Worm (Caenorhabditis elegans): ENCODE data around the gene Y75B8A.10.
A peak's percentile ranks its signal among the peaks of the same experiment; 100 is the strongest.

Y75B8A.10 gene

ce11 chrIII:12157576-12157975 lies 25.2 kb downstream of the Y75B8A.10 start:
- TF ChIP-seq nfyb-1 (GFP tag; IDR thresholded peaks at IDR 0.05) (0 out of 2 replicates have a peak, but pooled peaks have one; percentile 51), die-1 (tag; optimal IDR thresholded peaks at IDR 0.05) (no peak), C17E4.6 (GFP tag; IDR thresholded peaks at IDR 0.05) (no peak)

ce11 chrIII:12156582-12156981 lies 26.2 kb downstream of the Y75B8A.10 start:
- TF ChIP-seq hmg-20 (GFP tag; IDR thresholded peaks at IDR 0.05) (no peak), ceh-40 (GFP tag; IDR thresholded peaks at IDR 0.05) (no peak), hrde-1 (tag; optimal IDR thresholded peaks at IDR 0.05; ENCODE audit: borderline replicate concordance) (no peak), chd-7 (tag; optimal IDR thresholded peaks at IDR 0.05) (no peak), athp-1 (tag; optimal IDR thresholded peaks at IDR 0.05) (no peak), T07F8.4 (tag; optimal IDR thresholded peaks at IDR 0.05) (no peak), dox-1 (GFP tag; IDR thresholded peaks at IDR 0.05) (no peak), ztf-3 (GFP tag; optimal IDR thresholded peaks at IDR 0.05) (no peak), snpc-1.3 (tag; optimal IDR thresholded peaks at IDR 0.05; ENCODE audit: insufficient read depth) (no peak), bed-1 (GFP tag; IDR thresholded peaks at IDR 0.05) (no peak), hmg-1.2 (GFP tag; IDR thresholded peaks at IDR 0.05) (no peak), hsf-1 (GFP tag; IDR thresholded peaks at IDR 0.05) (no peak), die-1 (tag; optimal IDR thresholded peaks at IDR 0.05) (no peak), F22D6.2 (tag; optimal IDR thresholded peaks at IDR 0.05) (no peak), ztf-6 (GFP tag; IDR thresholded peaks at IDR 0.05) (no peak), hlh-26 (GFP tag; conservative IDR thresholded peaks at IDR 0.05) (no peak), xnd-1 (tag; optimal IDR thresholded peaks at IDR 0.05) (no peak)

ce11 chrIII:12155759-12156158 lies 27.1 kb downstream of the Y75B8A.10 start:
- TF ChIP-seq madf-6 (GFP tag; IDR thresholded peaks at IDR 0.05) = no peak
- peak; percentile 82 for TF ChIP-seq nfyb-1 (GFP tag; IDR thresholded peaks at IDR 0.05)

ce11 chrIII:12153514-12153913 lies 29.3 kb downstream of the Y75B8A.10 start:
- no peak for TF ChIP-seq madf-3 (GFP tag; IDR thresholded peaks at IDR 0.05)
- 0 out of 2 replicates have a peak, but pooled peaks have one; percentile 16 for TF ChIP-seq nfyb-1 (GFP tag; IDR thresholded peaks at IDR 0.05)

- TF ChIP-seq nfyb-1 (GFP tag; IDR thresholded peaks at IDR 0.05) = no peak
- no peak for TF ChIP-seq snpc-1.3 (tag; optimal IDR thresholded peaks at IDR 0.05; ENCODE audit: insufficient read depth)
- 0 out of 2 replicates have a peak, but pooled peaks have one; percentile 3 for TF ChIP-seq hmg-1.2 (GFP tag; IDR thresholded peaks at IDR 0.05)
These were observed 30.2 kb downstream of the Y75B8A.10 start, which contains the start of gene Y75B8A.7 for ce11 chrIII:12152599-12152998. Y75B8A.7 (plus strand) TSS chrIII:12152899.

ce11 chrIII:12152157-12152556 lies 30.7 kb downstream of the Y75B8A.10 start:
- TF ChIP-seq lin-54 (GFP tag; optimal IDR thresholded peaks at IDR 0.05) (peak; percentile 86), lin-35 (GFP tag; optimal IDR thresholded peaks at IDR 0.05) (peak in 2 of 3 experiments; percentile 11 to 80), dpl-1 (GFP tag; optimal IDR thresholded peaks at IDR 0.05) (peak; percentile 50), hrde-1 (tag; optimal IDR thresholded peaks at IDR 0.05; ENCODE audit: borderline replicate concordance) (no peak), lsl-1 (GFP tag; optimal IDR thresholded peaks at IDR 0.05) (peak; percentile 19), egrh-3 (GFP tag; IDR thresholded peaks at IDR 0.05) (no peak), efl-1 (GFP tag; optimal IDR thresholded peaks at IDR 0.05) (peak; percentile 72), mcd-1 (GFP tag; IDR thresholded peaks at IDR 0.05) (peak; percentile 88), nhr-80 (tag; optimal IDR thresholded peaks at IDR 0.05) (no peak)
